Fruit fly (Drosophila melanogaster) whole organism, embryonic: ENCODE results near the gene caps.
A peak's percentile ranks its signal among the peaks of the same experiment; 100 is the strongest.

Experiments used
- CG1024 ChIP-seq: fragments of 200-800 bp; sonication (Bioruptor generic); IDR thresholded peaks from 2 replicates; pipeline ENCODE4 v1.3.6; 2022; ENCODE audit warnings: missing biosample characterization, missing genetic modification characterization
- CG10274 ChIP-seq: fragments of 200-800 bp; sonication (Bioruptor generic); optimal IDR thresholded peaks from 3 replicates; lab custom pipeline; 2017; ENCODE audit warnings: missing biosample characterization, mild to moderate bottlenecking, missing genetic modification characterization
- CG10462 ChIP-seq: fragments of 200-800 bp; sonication (Bioruptor generic); optimal IDR thresholded peaks from 2 replicates; lab custom pipeline; 2016; ENCODE audit warnings: missing biosample characterization, missing genetic modification characterization
- CG12942 ChIP-seq: fragments of 200-800 bp; sonication (Bioruptor generic); optimal IDR thresholded peaks from 3 replicates; lab custom pipeline; 2016; ENCODE audit warnings: missing biosample characterization, missing genetic modification characterization
- CG13424 ChIP-seq: fragments of 200-800 bp; sonication (Bioruptor generic); optimal IDR thresholded peaks from 2 replicates; lab custom pipeline; 2019; ENCODE audit warnings: missing biosample characterization, mild to moderate bottlenecking, missing genetic modification characterization, moderate library complexity
- CG17361 ChIP-seq: fragments of 200-800 bp; sonication (Bioruptor generic); IDR thresholded peaks from 3 replicates; pipeline ENCODE4 v1.3.6; 2022; ENCODE audit warnings: missing biosample characterization, missing genetic modification characterization
- CG18476 ChIP-seq: fragments of 200-800 bp; sonication (Bioruptor generic); optimal IDR thresholded peaks from 2 replicates; lab custom pipeline; 2016; ENCODE audit warnings: missing biosample characterization, mild to moderate bottlenecking, missing genetic modification characterization
- CG30020 ChIP-seq: fragments of 200-800 bp; optimal IDR thresholded peaks from 2 replicates; lab custom pipeline; 2019; ENCODE audit warnings: missing biosample characterization, mild to moderate bottlenecking, missing genetic modification characterization, moderate library complexity
- CG32532 ChIP-seq: fragments of 200-800 bp; sonication (Bioruptor generic); IDR thresholded peaks from 2 replicates; pipeline ENCODE4 v1.3.6; 2022; ENCODE audit warnings: missing biosample characterization, missing genetic modification characterization
- CG33213 ChIP-seq: fragments of 200-800 bp; sonication (Bioruptor generic); optimal IDR thresholded peaks from 3 replicates; lab custom pipeline; 2016; ENCODE audit warnings: missing biosample characterization, missing genetic modification characterization
- CG4404 ChIP-seq: fragments of 200-800 bp; sonication (Bioruptor generic); IDR thresholded peaks from 2 replicates; pipeline ENCODE4 v1.3.6; 2022; ENCODE audit warnings: missing biosample characterization, missing genetic modification characterization
- CG5245 ChIP-seq: fragments of 200-800 bp; sonication (Bioruptor generic); optimal IDR thresholded peaks from 3 replicates; lab custom pipeline; 2016; ENCODE audit warnings: missing biosample characterization, missing genetic modification characterization
- CG9215 ChIP-seq: fragments of 200-800 bp; sonication (Bioruptor generic); IDR thresholded peaks from 2 replicates; pipeline ENCODE4 v1.3.6; 2022; ENCODE audit warnings: missing biosample characterization, missing genetic modification characterization
- CG9727 ChIP-seq: fragments of 200-800 bp; sonication (Bioruptor generic); optimal IDR thresholded peaks from 3 replicates; lab custom pipeline; 2017; ENCODE audit warnings: missing biosample characterization, mild to moderate bottlenecking, missing genetic modification characterization
- CHES-1-like ChIP-seq: fragments of 200-800 bp; sonication (Bioruptor generic); optimal IDR thresholded peaks from 2 replicates; lab custom pipeline; 2016; ENCODE audit warnings: missing biosample characterization, missing genetic modification characterization
- Doc3 ChIP-seq: fragments of 200-800 bp; sonication (Bioruptor generic); IDR thresholded peaks from 3 replicates; pipeline ENCODE4 v1.3.6; 2022; ENCODE audit warnings: missing biosample characterization, missing genetic modification characterization; ENCODE audit not compliant: partially characterized antibody
- H2.0 ChIP-seq: fragments of 200-800 bp; sonication (Bioruptor generic); IDR thresholded peaks from 2 replicates; pipeline ENCODE4 v1.3.6; 2022; ENCODE audit warnings: missing biosample characterization, missing genetic modification characterization
- Hey ChIP-seq: fragments of 200-800 bp; sonication (Bioruptor generic); optimal IDR thresholded peaks from 3 replicates; lab custom pipeline; 2018; ENCODE audit warnings: missing biosample characterization, mild to moderate bottlenecking, missing genetic modification characterization
- Jarid2 ChIP-seq: fragments of 200-800 bp; sonication (Bioruptor generic); optimal IDR thresholded peaks from 3 replicates; lab custom pipeline; 2017; ENCODE audit warnings: mild to moderate bottlenecking, missing biosample characterization, missing genetic modification reagents, missing genetic modification characterization
- Max ChIP-seq: fragments of 200-800 bp; sonication (Bioruptor generic); optimal IDR thresholded peaks from 2 replicates; lab custom pipeline; 2016; ENCODE audit warnings: missing biosample characterization, mild to moderate bottlenecking, missing genetic modification characterization
- Med ChIP-seq: fragments of 200-800 bp; sonication (Bioruptor generic); peaks from one replicate; lab custom pipeline; 2016; ENCODE audit warnings: missing biosample characterization, missing genetic modification characterization, mild to moderate bottlenecking, inconsistent platforms, moderate library complexity
- Mes4 ChIP-seq: fragments of 200-800 bp; sonication (Bioruptor generic); optimal IDR thresholded peaks from 2 replicates; lab custom pipeline; 2016; ENCODE audit warnings: missing biosample characterization, missing genetic modification characterization
- NC2β ChIP-seq: fragments of 200-800 bp; sonication (Bioruptor generic); optimal IDR thresholded peaks from 2 replicates; lab custom pipeline; 2016; ENCODE audit warnings: missing biosample characterization, missing genetic modification characterization
- Scr ChIP-seq: fragments of 200-800 bp; sonication (Bioruptor generic); IDR thresholded peaks from 2 replicates; pipeline ENCODE4 v1.3.6; 2022; ENCODE audit warnings: missing biosample characterization, missing genetic modification characterization; ENCODE audit not compliant: partially characterized antibody
- TFAM ChIP-seq: fragments of 200-800 bp; sonication (Bioruptor generic); optimal IDR thresholded peaks from 2 replicates; lab custom pipeline; 2017; ENCODE audit warnings: missing biosample characterization, missing genetic modification characterization, inconsistent platforms
- Usf ChIP-seq: fragments of 200-800 bp; sonication (Bioruptor generic); optimal IDR thresholded peaks from 2 replicates; lab custom pipeline; 2017; ENCODE audit warnings: missing genotype, missing biosample characterization, missing genetic modification characterization
- al ChIP-seq: fragments of 200-800 bp; sonication (Bioruptor generic); IDR thresholded peaks from 2 replicates; pipeline ENCODE4 v1.3.6; 2022; ENCODE audit warnings: missing biosample characterization, missing genetic modification characterization
- aop ChIP-seq: fragments of 200-800 bp; sonication (Bioruptor generic); IDR thresholded peaks from 2 replicates; pipeline ENCODE4 v1.3.6; 2022; ENCODE audit warnings: missing biosample characterization, missing genetic modification characterization
- ato ChIP-seq: fragments of 200-800 bp; sonication (Bioruptor generic); IDR thresholded peaks from 2 replicates; pipeline ENCODE4 v1.3.6; 2022; ENCODE audit warnings: missing biosample characterization, missing genetic modification characterization; ENCODE audit not compliant: partially characterized antibody
- bigmax ChIP-seq: fragments of 200-800 bp; sonication (Bioruptor generic); optimal IDR thresholded peaks from 2 replicates; lab custom pipeline; 2018; ENCODE audit warnings: missing biosample characterization, mild to moderate bottlenecking, missing genetic modification characterization
- bsh ChIP-seq, 2 experiments: fragments of 200-800 bp; sonication (Bioruptor generic); optimal IDR thresholded peaks; 2 replicates each; lab custom pipeline; 2017 to 2018; ENCODE audit warnings: mild to moderate bottlenecking in 2 of 2, missing biosample characterization in 2 of 2, missing genetic modification characterization in 2 of 2, moderate library complexity in 1 of 2
- dmrt11E ChIP-seq: fragments of 200-800 bp; sonication (Bioruptor generic); optimal IDR thresholded peaks from 3 replicates; lab custom pipeline; 2018; ENCODE audit warnings: missing biosample characterization, mild to moderate bottlenecking, missing genetic modification characterization, moderate library complexity
- dpn ChIP-seq, 2 experiments: fragments of 200-800 bp; sonication (Bioruptor generic); optimal IDR thresholded peaks; 3 replicates each; lab custom pipeline; 2016; ENCODE audit warnings: missing biosample characterization in 2 of 2, missing genetic modification characterization in 2 of 2
- dysf ChIP-seq: fragments of 200-800 bp; sonication (Bioruptor generic); IDR thresholded peaks from 3 replicates; pipeline ENCODE4 v1.3.6; 2022; ENCODE audit warnings: missing biosample characterization, missing genetic modification characterization
- eve ChIP-seq, 2 experiments: fragments of >200 bp; optimal IDR thresholded peaks; 2 replicates each; lab custom pipeline; 2017; ENCODE audit warnings: missing biosample characterization in 2 of 2, missing genetic modification characterization in 2 of 2
- fru ChIP-seq: fragments of >200 bp; optimal IDR thresholded peaks from 2 replicates; lab custom pipeline; 2017
- gce ChIP-seq: fragments of 200-800 bp; sonication (Bioruptor generic); IDR thresholded peaks from 3 replicates; pipeline ENCODE4 v1.3.6; 2022; ENCODE audit warnings: missing biosample characterization, missing genetic modification characterization
- gcm ChIP-seq: fragments of 200-800 bp; sonication (Bioruptor generic); optimal IDR thresholded peaks from 2 replicates; lab custom pipeline; 2019; ENCODE audit warnings: missing biosample characterization, mild to moderate bottlenecking, missing genetic modification characterization, moderate library complexity
- gcm2 ChIP-seq: fragments of 200-800 bp; sonication (Bioruptor generic); optimal IDR thresholded peaks from 2 replicates; lab custom pipeline; 2016; ENCODE audit warnings: missing biosample characterization, missing genetic modification characterization
- inv ChIP-seq: fragments of 200-800 bp; sonication (Bioruptor generic); IDR thresholded peaks from 2 replicates; pipeline ENCODE4 v1.3.6; 2022; ENCODE audit warnings: missing biosample characterization, missing genetic modification characterization; ENCODE audit not compliant: partially characterized antibody
- nmo ChIP-seq: fragments of 200-800 bp; sonication (Bioruptor generic); optimal IDR thresholded peaks from 2 replicates; lab custom pipeline; 2018; ENCODE audit warnings: missing biosample characterization, mild to moderate bottlenecking, missing genetic modification characterization, moderate library complexity
- p53 ChIP-seq: fragments of 200-800 bp; sonication (Bioruptor generic); optimal IDR thresholded peaks from 2 replicates; lab custom pipeline; 2016; ENCODE audit warnings: missing biosample characterization, missing genetic modification characterization
- pho ChIP-seq: fragments of 200-800 bp; sonication (Bioruptor generic); optimal IDR thresholded peaks from 2 replicates; lab custom pipeline; 2016; ENCODE audit warnings: missing biosample characterization, missing genetic modification characterization
- phol ChIP-seq: fragments of 200-800 bp; sonication (Bioruptor generic); optimal IDR thresholded peaks from 3 replicates; lab custom pipeline; 2018; ENCODE audit warnings: missing biosample characterization, mild to moderate bottlenecking, missing genetic modification characterization, moderate library complexity
- row ChIP-seq: fragments of 200-800 bp; sonication (Bioruptor generic); IDR thresholded peaks from 3 replicates; pipeline ENCODE4 v1.3.6; 2022; ENCODE audit warnings: missing biosample characterization, missing genetic modification characterization
- sd ChIP-seq: fragments of 200-800 bp; sonication (Bioruptor generic); optimal IDR thresholded peaks from 3 replicates; lab custom pipeline; 2018; ENCODE audit warnings: missing biosample characterization, mild to moderate bottlenecking, missing genetic modification characterization, moderate library complexity
- shn ChIP-seq: fragments of 200-800 bp; sonication (Bioruptor generic); optimal IDR thresholded peaks from 3 replicates; lab custom pipeline; 2016; ENCODE audit warnings: missing biosample characterization, missing genetic modification characterization
- slp2 ChIP-seq: fragments of 200-800 bp; sonication (Bioruptor generic); optimal IDR thresholded peaks from 2 replicates; lab custom pipeline; 2016; ENCODE audit warnings: missing biosample characterization, missing genetic modification characterization
- tap ChIP-seq: fragments of 200-800 bp; optimal IDR thresholded peaks from 3 replicates; lab custom pipeline; 2019; ENCODE audit warnings: missing biosample characterization, mild to moderate bottlenecking, missing genetic modification characterization, moderate library complexity

caps gene

DNA sequence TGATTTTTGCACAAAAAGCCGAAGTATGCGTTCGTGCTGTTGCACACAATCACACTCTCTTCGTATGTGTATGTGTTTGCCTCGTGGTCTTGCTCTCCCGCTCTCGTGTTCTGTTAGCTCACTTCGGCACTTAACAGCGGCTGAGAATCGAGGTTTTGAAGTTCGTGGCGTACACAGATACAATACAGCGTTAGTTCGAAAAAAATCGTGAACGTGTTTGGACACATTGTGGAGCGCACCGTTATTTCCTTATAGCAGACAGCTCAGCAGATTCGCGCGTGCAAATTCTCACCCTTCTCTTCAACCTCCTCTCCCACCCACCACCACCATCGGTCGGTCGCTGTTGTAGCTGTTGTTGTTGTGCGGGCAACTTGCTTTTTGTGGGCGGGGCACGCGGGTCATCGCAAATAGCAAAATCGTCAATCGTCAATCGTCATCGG is at the start of gene caps (continued):
- TF ChIP-seq bigmax (no peak), gcm (GFP tag; lab: Kevin White, UChicago) (peak; percentile 61), CG13424 (tag; lab: Kevin White, UChicago) (no peak), Mes4 (GFP tag; lab: Kevin White, UChicago) (no peak), Doc3 (GFP tag; lab: Robert Waterston, UW) (no peak), CG9727 (GFP tag; lab: Kevin White, UChicago) (peak; percentile 24), nmo (GFP tag; lab: Kevin White, UChicago) (no peak), Jarid2 (peak; percentile 100), shn (peak; percentile 26), CG1024 (GFP tag; lab: Robert Waterston, UW) (0 out of 2 replicates have a peak, but pooled peaks have one; percentile 30), CG10462 (GFP tag; lab: Kevin White, UChicago) (no peak), CG4404 (GFP tag; lab: Robert Waterston, UW) (no peak), dysf (no peak), H2.0 (GFP tag; lab: Robert Waterston, UW) (no peak), CG30020 (tag; lab: Kevin White, UChicago) (no peak), TFAM (no peak), aop (no peak), p53 (GFP tag; lab: Kevin White, UChicago) (no peak), pho (GFP tag; lab: Kevin White, UChicago) (no peak), CG17361 (GFP tag; lab: Robert Waterston, UW) (no peak), dpn (GFP tag; optimal IDR thresholded peaks at IDR 0.05; lab: Kevin White, UChicago) (no peak), al (GFP tag; lab: Robert Waterston, UW) (no peak), NC2β (GFP tag; lab: Kevin White, UChicago) (no peak), Med (GFP tag; lab: Kevin White, UChicago) (peak; percentile 93), CG5245 (no peak), sd (peak; percentile 78)

DNA sequence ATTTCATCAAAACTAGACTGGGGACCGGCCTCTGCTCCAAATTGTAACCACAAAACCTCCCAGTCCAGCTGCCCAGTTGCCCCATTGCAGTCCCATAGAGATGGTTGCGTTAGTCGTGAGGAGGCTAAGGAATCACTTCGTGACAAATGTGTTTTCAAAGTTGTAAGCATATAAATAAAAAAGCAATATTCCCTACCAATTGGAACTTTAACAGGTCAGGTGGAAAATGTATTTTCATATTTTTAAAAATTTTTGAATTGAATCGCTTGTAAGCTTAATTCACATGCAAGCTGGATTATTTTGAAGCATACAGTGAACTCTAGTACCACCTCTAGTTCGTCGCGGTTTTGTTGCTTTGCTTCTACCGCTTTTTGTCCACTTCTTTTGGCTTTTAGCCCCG is 48.2 kb upstream of the caps start:
- peak in 1 of 2 experiments; percentile 59 for TF ChIP-seq bsh (GFP tag; optimal IDR thresholded peaks at IDR 0.05; lab: Kevin White, UChicago)
- TF ChIP-seq CG9215 (GFP tag; lab: Robert Waterston, UW): no peak
- TF ChIP-seq, all 482 proteins: peak for 1

dm6 chr3L:13182337-13182736 is 46.2 kb upstream of the caps start:
- TF ChIP-seq dmrt11E (peak; percentile 9), phol (peak; percentile 11), eve (GFP tag; optimal IDR thresholded peaks at IDR 0.05; lab: Kevin White, UChicago) (peak in 1 of 2 experiments; percentile 6), Max (GFP tag; lab: Kevin White, UChicago) (no peak), CG33213 (GFP tag; lab: Kevin White, UChicago) (no peak), row (GFP tag; lab: Robert Waterston, UW) (peak; percentile 12; the same call in 1 of the 3 replicates), CG18476 (GFP tag; lab: Kevin White, UChicago) (peak; percentile 59)

DNA sequence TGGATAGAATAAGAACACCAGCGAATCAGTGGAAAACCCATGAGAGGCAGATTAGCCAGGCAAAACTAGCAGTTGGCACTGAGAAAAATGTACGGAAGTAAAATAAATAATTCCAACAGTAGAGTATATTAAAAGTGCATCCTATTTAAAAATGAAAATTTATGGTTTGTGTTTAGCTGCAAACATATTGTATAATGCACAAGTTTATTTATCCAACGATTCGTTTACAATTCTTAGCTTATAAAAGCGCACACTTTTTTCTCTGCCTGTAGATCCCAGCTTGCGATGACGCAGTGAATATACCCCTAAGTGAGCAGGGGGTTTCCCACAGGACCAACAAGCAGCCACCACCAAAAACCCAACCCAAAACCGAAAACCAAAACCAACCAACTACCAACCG is 39.2 kb upstream of the caps start:
- TF ChIP-seq gce (GFP tag; lab: Robert Waterston, UW) (peak; percentile 77), slp2 (GFP tag; lab: Kevin White, UChicago) (peak; percentile 41), Hey (tag; lab: Kevin White, UChicago) (no peak), gcm2 (GFP tag; lab: Kevin White, UChicago) (no peak), fru (lab: Kevin White, UChicago) (no peak), CG32532 (GFP tag; lab: Robert Waterston, UW) (0 out of 2 replicates have a peak, but pooled peaks have one; percentile 11), Usf (GFP tag; lab: Kevin White, UChicago) (no peak), tap (tag; lab: Kevin White, UChicago) (peak; percentile 10), ato (GFP tag; lab: Robert Waterston, UW) (no peak), CG10274 (GFP tag; lab: Kevin White, UChicago) (no peak), CG12942 (no peak), inv (GFP tag; lab: Robert Waterston, UW) (no peak), CHES-1-like (no peak), Max (GFP tag; lab: Kevin White, UChicago) (peak; percentile 33), Scr (no peak)
